Fruit fly (Drosophila melanogaster): Measurements from ENCODE around the gene CG14262.

CG14262 gene

dm6 chr3R:27282286-27282685 is 17.1 kb upstream of the CG14262 start, which contains the start of gene mrt (continued):
- TF ChIP-seq pho (GFP tag; optimal IDR thresholded peaks at IDR 0.05) (peak; percentile 52), sd (tag; optimal IDR thresholded peaks at IDR 0.05) (no peak), CG8359 (GFP tag; optimal IDR thresholded peaks at IDR 0.05; ENCODE audit: borderline replicate concordance) (no peak), Blimp-1 (GFP tag; optimal IDR thresholded peaks at IDR 0.05) (peak; percentile 11), Mad (GFP tag; optimal IDR thresholded peaks at IDR 0.05) (no peak), Ada2b (GFP tag; IDR thresholded peaks at IDR 0.05) (0 out of 2 replicates have a peak, but pooled peaks have one; percentile 6), Nf-YA (GFP tag; IDR thresholded peaks at IDR 0.05) (no peak), Dfd (GFP tag; optimal IDR thresholded peaks at IDR 0.05) (no peak), CG8478 (optimal IDR thresholded peaks at IDR 0.05) (no peak), CrebB (tag; optimal IDR thresholded peaks at IDR 0.05) (peak; percentile 42), az2 (GFP tag; optimal IDR thresholded peaks at IDR 0.05) (peak; percentile 46), prd (optimal IDR thresholded peaks at IDR 0.05) (no peak), prd (GFP tag; IDR thresholded peaks at IDR 0.05) (peak; percentile 42; the same call in 2 of the 3 replicates), CG11247 (GFP tag; IDR thresholded peaks at IDR 0.05) (no peak; the same call in 1 of the 2 replicates), Xbp1 (GFP tag; optimal IDR thresholded peaks at IDR 0.05) (peak; percentile 45), CG32532 (GFP tag; IDR thresholded peaks at IDR 0.05) (peak; percentile 56), pnt (GFP tag; optimal IDR thresholded peaks at IDR 0.05) (no peak), CG18011 (GFP tag; optimal IDR thresholded peaks at IDR 0.05) (no peak), Nf-YC (tag; optimal IDR thresholded peaks at IDR 0.05) (no peak), cad (GFP tag; optimal IDR thresholded peaks at IDR 0.05) (no peak), Mes4 (GFP tag; optimal IDR thresholded peaks at IDR 0.05) (no peak), CG18262 (tag; optimal IDR thresholded peaks at IDR 0.05) (peak; percentile 34), hth (optimal IDR thresholded peaks at IDR 0.05) (no peak), so (GFP tag; IDR thresholded peaks at IDR 0.05) (0 out of 3 replicates have a peak, but pooled peaks have one; percentile 44), tgo (GFP tag; IDR thresholded peaks at IDR 0.05) (peak; percentile 38; the same call in 1 of the 3 replicates), ind (GFP tag; optimal IDR thresholded peaks at IDR 0.05) (peak; percentile 54), twi (tag; optimal IDR thresholded peaks at IDR 0.05) (no peak), mld (GFP tag; IDR thresholded peaks at IDR 0.05; ENCODE audit: partially characterized antibody) (no peak), Hsf (GFP tag; optimal IDR thresholded peaks at IDR 0.05) (peak; percentile 19), fd96Cb (tag; optimal IDR thresholded peaks at IDR 0.05) (peak; percentile 38), NfI (GFP tag; optimal IDR thresholded peaks at IDR 0.05) (peak; percentile 55), Hmr (GFP tag; optimal IDR thresholded peaks at IDR 0.05) (peak; percentile 62), HHEX (GFP tag; optimal IDR thresholded peaks at IDR 0.05) (peak; percentile 69), Fer3 (tag; optimal IDR thresholded peaks at IDR 0.05) (peak; percentile 67), fd102C (GFP tag; optimal IDR thresholded peaks at IDR 0.05) (no peak), CG16863 (GFP tag; optimal IDR thresholded peaks at IDR 0.05) (peak; percentile 38), CG13296 (GFP tag; optimal IDR thresholded peaks at IDR 0.05) (no peak), CG10366 (GFP tag; IDR thresholded peaks at IDR 0.05) (peak; percentile 38), CG30020 (tag; optimal IDR thresholded peaks at IDR 0.05) (peak; percentile 3), Oli (tag; optimal IDR thresholded peaks at IDR 0.05) (peak; percentile 35), dimm (GFP tag; IDR thresholded peaks at IDR 0.05) (no peak), z (GFP tag; IDR thresholded peaks at IDR 0.05) (no peak), CG2116 (GFP tag; optimal IDR thresholded peaks at IDR 0.05) (peak; percentile 5), CG7963 (GFP tag; IDR thresholded peaks at IDR 0.05; ENCODE audit: partially characterized antibody) (no peak), MTF-1 (GFP tag; optimal IDR thresholded peaks at IDR 0.05; ENCODE audit: borderline replicate concordance) (no peak), CG31441 (GFP tag; IDR thresholded peaks at IDR 0.05) (0 out of 2 replicates have a peak, but pooled peaks have one; percentile 27), CG12104 (GFP tag; optimal IDR thresholded peaks at IDR 0.05) (peak; percentile 36), ssp (GFP tag; IDR thresholded peaks at IDR 0.05) (no peak), NK7.1 (GFP tag; optimal IDR thresholded peaks at IDR 0.05) (no peak), CG6791 (GFP tag; IDR thresholded peaks at IDR 0.05; ENCODE audit: partially characterized antibody) (0 out of 3 replicates have a peak, but pooled peaks have one; percentile 27), CG14667 (GFP tag; IDR thresholded peaks at IDR 0.05) (no peak), CG3995 (GFP tag; optimal IDR thresholded peaks at IDR 0.05) (peak; percentile 17)
